Worm (Caenorhabditis elegans): Measurements from ENCODE around the gene C06E8.5.

DNA sequence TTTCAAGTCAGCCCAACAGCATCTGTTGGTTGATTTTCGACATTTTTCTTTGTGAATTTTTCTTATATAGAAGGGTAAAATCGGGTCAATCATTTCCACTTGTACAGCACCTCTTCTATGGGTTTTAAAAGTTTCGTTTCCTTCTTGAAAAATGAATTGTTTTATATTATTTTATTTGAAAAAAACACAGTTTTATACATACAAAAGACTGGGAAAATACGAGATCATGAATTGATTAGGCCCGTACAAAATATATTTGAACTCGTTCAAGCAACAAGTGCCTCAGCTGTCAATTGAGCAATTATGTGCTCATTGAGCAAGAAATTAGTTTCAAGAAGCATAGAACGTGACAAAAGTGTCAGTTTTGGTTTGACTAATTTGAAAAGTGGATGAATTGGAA is 3.1 kb downstream of the C06E8.5 start:
- TF ChIP-seq lin-13 (GFP tag; optimal IDR thresholded peaks at IDR 0.05) (no peak), dmd-9 (GFP tag; IDR thresholded peaks at IDR 0.05) (no peak), F26F4.8 (GFP tag; conservative IDR thresholded peaks at IDR 0.05) (no peak), nhr-76 (tag; optimal IDR thresholded peaks at IDR 0.05) (no peak), ztf-11 (tag; optimal IDR thresholded peaks at IDR 0.05) (no peak), lsy-2 (tag; optimal IDR thresholded peaks at IDR 0.05) (no peak), snpc-4 (tag; optimal IDR thresholded peaks at IDR 0.05) (no peak), daf-8 (GFP tag; IDR thresholded peaks at IDR 0.05) (no peak), R02D3.7 (tag; optimal IDR thresholded peaks at IDR 0.05) (no peak), lin-39 (tag; optimal IDR thresholded peaks at IDR 0.05) (no peak), ztf-7 (tag; optimal IDR thresholded peaks at IDR 0.05) (no peak), D1046.2 (GFP tag; IDR thresholded peaks at IDR 0.05) (no peak), dmd-6 (GFP tag; IDR thresholded peaks at IDR 0.05) (no peak)
